Worm (Caenorhabditis elegans) whole organism, mixed stage, embryonic: Measurements from ENCODE around the gene F35C11.4.

Experiments used
- M03D4.4 ChIP-seq: sonication (generic microtip); optimal IDR thresholded peaks from 2 replicates; lab custom pipeline; 2017; ENCODE audit warnings: mild to moderate bottlenecking, missing genetic modification characterization, missing compliant biosample characterization
- bed-3 ChIP-seq: fragments of 200-800 bp; sonication (Bioruptor generic); optimal IDR thresholded peaks from 3 replicates; lab custom pipeline; 2018; ENCODE audit warnings: mild to moderate bottlenecking, missing genetic modification characterization, moderate library complexity, missing compliant biosample characterization
- blmp-1 ChIP-seq: fragments of 150-350 bp; optimal IDR thresholded peaks from 2 replicates; lab custom pipeline; 2014; ENCODE audit warnings: missing biosample characterization, missing genetic modification characterization
- ceh-83 ChIP-seq: fragments of 200-800 bp; sonication (Bioruptor generic); optimal IDR thresholded peaks from 2 replicates; lab custom pipeline; 2018; ENCODE audit warnings: mild to moderate bottlenecking, missing genetic modification characterization, missing compliant biosample characterization
- ces-1 ChIP-seq: fragments of 150-350 bp; optimal IDR thresholded peaks from 2 replicates; lab custom pipeline; 2014; ENCODE audit warnings: missing biosample characterization, missing genetic modification reagents, missing genetic modification characterization
- cnd-1 ChIP-seq: fragments of 200-800 bp; sonication (Bioruptor generic); optimal IDR thresholded peaks from 2 replicates; lab custom pipeline; 2018; ENCODE audit warnings: mild to moderate bottlenecking, missing genetic modification characterization, missing compliant biosample characterization
- drap-1 ChIP-seq: fragments of 200-800 bp; sonication (Bioruptor generic); optimal IDR thresholded peaks from 3 replicates; lab custom pipeline; 2018; ENCODE audit warnings: mild to moderate bottlenecking, missing genetic modification characterization, missing compliant biosample characterization
- elt-1 ChIP-seq: sonication (generic microtip); optimal IDR thresholded peaks from 2 replicates; lab custom pipeline; 2017; ENCODE audit warnings: missing genetic modification characterization, mild to moderate bottlenecking, missing compliant biosample characterization, antibody characterized with exemption, moderate library complexity, borderline replicate concordance; ENCODE audit not compliant: insufficient read depth
- elt-3 ChIP-seq: fragments of 150-350 bp; optimal IDR thresholded peaks from 2 replicates; lab custom pipeline; 2014; ENCODE audit warnings: missing biosample characterization, missing genetic modification characterization
- ham-2 ChIP-seq: fragments of 200-800 bp; sonication (Bioruptor generic); optimal IDR thresholded peaks from 2 replicates; lab custom pipeline; 2018; ENCODE audit warnings: mild to moderate bottlenecking, missing genetic modification characterization, missing compliant biosample characterization
- lin-13 ChIP-seq: fragments of 150-350 bp; optimal IDR thresholded peaks from 2 replicates; lab custom pipeline; 2014; ENCODE audit warnings: missing biosample characterization, missing genetic modification characterization
- lin-32 ChIP-seq: fragments of 200-800 bp; sonication (Bioruptor generic); optimal IDR thresholded peaks from 2 replicates; lab custom pipeline; 2018; ENCODE audit warnings: mild to moderate bottlenecking, missing genetic modification characterization, missing compliant biosample characterization
- lsy-2 ChIP-seq: fragments of 150-350 bp; optimal IDR thresholded peaks from 2 replicates; lab custom pipeline; 2014; ENCODE audit warnings: missing biosample characterization, missing genetic modification characterization
- mep-1 ChIP-seq: fragments of 150-350 bp; optimal IDR thresholded peaks from 2 replicates; lab custom pipeline; 2017; ENCODE audit warnings: missing biosample characterization, missing genetic modification reagents, missing genetic modification characterization, inconsistent platforms
- mls-2 ChIP-seq: sonication (generic microtip); optimal IDR thresholded peaks from 2 replicates; lab custom pipeline; 2016; ENCODE audit warnings: mild to moderate bottlenecking, missing genetic modification characterization, moderate library complexity, missing compliant biosample characterization
- nhr-12 ChIP-seq: fragments of 150-350 bp; optimal IDR thresholded peaks from 2 replicates; lab custom pipeline; 2014; ENCODE audit warnings: missing biosample characterization, missing genetic modification characterization
- nhr-2 ChIP-seq: fragments of 150-350 bp; optimal IDR thresholded peaks from 2 replicates; lab custom pipeline; 2014; ENCODE audit warnings: missing biosample characterization, missing genetic modification characterization
- nhr-237 ChIP-seq: fragments of 150-350 bp; optimal IDR thresholded peaks from 2 replicates; lab custom pipeline; 2014; ENCODE audit warnings: missing biosample characterization, missing genetic modification characterization
- nhr-28 ChIP-seq: fragments of 150-350 bp; optimal IDR thresholded peaks from 2 replicates; lab custom pipeline; 2014; ENCODE audit warnings: missing biosample characterization, missing genetic modification characterization
- pha-4 ChIP-seq: fragments of 150-350 bp; optimal IDR thresholded peaks from 2 replicates; lab custom pipeline; 2018; ENCODE audit warnings: missing biosample characterization, missing genetic modification reagents, missing genetic modification characterization
- sem-2 ChIP-seq: fragments of 200-800 bp; sonication (Bioruptor generic); optimal IDR thresholded peaks from 2 replicates; lab custom pipeline; 2018; ENCODE audit warnings: mild to moderate bottlenecking, missing genetic modification characterization, missing compliant biosample characterization
- snpc-4 ChIP-seq: fragments of 150-350 bp; optimal IDR thresholded peaks from 2 replicates; lab custom pipeline; 2014; ENCODE audit warnings: missing biosample characterization, missing genetic modification characterization
- sptf-1 ChIP-seq: sonication (generic microtip); optimal IDR thresholded peaks from 2 replicates; lab custom pipeline; 2017; ENCODE audit warnings: mild to moderate bottlenecking, missing genetic modification characterization, moderate library complexity, missing compliant biosample characterization
- unc-120 ChIP-seq: sonication (generic microtip); optimal IDR thresholded peaks from 2 replicates; lab custom pipeline; 2017; ENCODE audit warnings: missing genetic modification characterization, missing compliant biosample characterization; ENCODE audit not compliant: poor library complexity, severe bottlenecking
- unc-39 ChIP-seq: fragments of 150-350 bp; optimal IDR thresholded peaks from 2 replicates; lab custom pipeline; 2014; ENCODE audit warnings: missing biosample characterization, missing genetic modification characterization
- zip-8 ChIP-seq: fragments of 150-350 bp; optimal IDR thresholded peaks from 2 replicates; lab custom pipeline; 2014; ENCODE audit warnings: missing biosample characterization, missing genetic modification characterization
- ztf-11 ChIP-seq: fragments of 150-350 bp; optimal IDR thresholded peaks from 2 replicates; lab custom pipeline; 2014; ENCODE audit warnings: missing biosample characterization, missing genetic modification characterization

The F35C11.4 gene

ce11 chrII:8253160-8253793, 4.5 kb downstream of the F35C11.4 start, which contains the start of gene F35C11.5:
Gene F35C11.5 (plus strand): TSS chrII:8253743.
- no peak for TF ChIP-seq lin-13 (tag; lab: Kevin White, UChicago)
- TF ChIP-seq blmp-1 (tag; lab: Kevin White, UChicago): no peak
- TF ChIP-seq lin-32 (GFP tag; lab: Kevin White, UChicago): no peak
- no peak for TF ChIP-seq elt-3 (tag; lab: Kevin White, UChicago)
- no peak for TF ChIP-seq nhr-2
- no peak for TF ChIP-seq sptf-1 (tag; lab: Kevin White, UChicago)
- no peak for TF ChIP-seq ces-1

DNA sequence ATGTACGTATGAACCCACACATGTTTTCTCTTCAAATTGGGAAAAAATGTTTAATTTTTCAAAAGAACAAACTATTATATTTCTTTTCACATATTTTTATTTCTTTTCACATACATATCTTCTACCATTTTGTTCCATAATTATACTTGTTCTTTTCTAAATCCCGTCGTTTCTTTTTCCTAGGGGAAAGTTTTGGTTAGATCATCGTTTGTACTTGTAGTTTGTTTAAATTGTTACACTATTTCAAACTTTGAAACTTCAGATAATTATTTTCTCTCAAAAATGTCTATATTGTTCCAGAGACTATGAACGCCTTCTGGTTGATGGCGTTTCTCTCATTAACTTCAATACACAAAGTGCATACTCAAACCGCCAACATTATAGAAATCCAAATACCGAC, 7.2 kb downstream of the F35C11.4 start, which contains the start of gene F35C11.7:
F35C11.7 (plus strand) TSS at position 301 of the 400 bp plus-strand sequence.
- TF ChIP-seq lin-13 (tag; lab: Kevin White, UChicago) (no peak), cnd-1 (tag; lab: Kevin White, UChicago) (no peak), mep-1 (no peak), mls-2 (tag; lab: Kevin White, UChicago) (no peak), lin-32 (GFP tag; lab: Kevin White, UChicago) (no peak)

ce11 chrII:8259038-8259437, 10.2 kb downstream of the F35C11.4 start, which contains the start of gene F35C11.6:
Gene F35C11.6 (minus strand): TSS chrII:8259138.
- TF ChIP-seq sem-2 (no peak), cnd-1 (tag; lab: Kevin White, UChicago) (no peak), zip-8 (no peak), mep-1 (no peak), lin-13 (tag; lab: Kevin White, UChicago) (no peak), snpc-4 (tag; lab: Kevin White, UChicago) (no peak), unc-120 (no peak), ztf-11 (no peak), sptf-1 (tag; lab: Kevin White, UChicago) (no peak)

ce11 chrII:8259674-8260073, 10.9 kb downstream of the F35C11.4 start:
- TF ChIP-seq drap-1 (no peak), nhr-12 (tag; lab: Kevin White, UChicago) (no peak), nhr-237 (tag; lab: Kevin White, UChicago) (no peak), snpc-4 (tag; lab: Kevin White, UChicago) (no peak), nhr-28 (tag; lab: Kevin White, UChicago) (no peak), ces-1 (no peak), M03D4.4 (tag; lab: Kevin White, UChicago) (no peak), elt-3 (tag; lab: Kevin White, UChicago) (no peak), unc-120 (no peak), mls-2 (tag; lab: Kevin White, UChicago) (no peak), lsy-2 (tag; lab: Kevin White, UChicago) (no peak), lin-32 (GFP tag; lab: Kevin White, UChicago) (no peak), ham-2 (GFP tag; lab: Kevin White, UChicago) (no peak), elt-1 (tag; lab: Kevin White, UChicago) (no peak), bed-3 (no peak), lin-13 (tag; lab: Kevin White, UChicago) (no peak), nhr-2 (no peak), pha-4 (no peak)

DNA sequence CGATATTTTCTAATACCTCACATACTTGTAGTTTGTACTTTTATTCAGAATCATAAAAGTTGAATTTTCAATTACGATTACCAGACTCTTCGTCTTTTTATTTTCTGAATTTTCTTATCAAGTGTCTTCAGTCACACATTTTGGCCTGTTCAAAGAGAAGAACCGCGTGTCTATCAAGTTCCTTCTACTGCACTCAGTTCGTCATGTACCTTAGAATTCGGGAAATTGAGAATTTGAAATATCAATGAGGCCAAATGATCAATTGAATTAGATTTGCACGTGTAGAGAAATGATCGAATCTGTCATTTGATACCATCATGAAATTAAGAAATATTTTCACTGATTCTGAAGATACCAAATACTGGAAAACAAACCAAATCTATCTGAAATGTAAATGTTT, 14.8 kb downstream of the F35C11.4 start:
- no peak for TF ChIP-seq ztf-11
- TF ChIP-seq blmp-1 (tag; lab: Kevin White, UChicago): no peak
- no peak for TF ChIP-seq nhr-2
- TF ChIP-seq ceh-83 (GFP tag; lab: Kevin White, UChicago): no peak
- no peak for TF ChIP-seq cnd-1 (tag; lab: Kevin White, UChicago)
- TF ChIP-seq unc-39: no peak
- no peak for TF ChIP-seq pha-4
- no peak for TF ChIP-seq drap-1
- TF ChIP-seq M03D4.4 (tag; lab: Kevin White, UChicago): no peak
- TF ChIP-seq lsy-2 (tag; lab: Kevin White, UChicago): no peak

ce11 chrII:8264619-8265018, 15.8 kb downstream of the F35C11.4 start, which contains the start of gene srdh-1:
Gene srdh-1 (plus strand): TSS chrII:8264661.
- TF ChIP-seq M03D4.4 (tag; lab: Kevin White, UChicago): no peak
- TF ChIP-seq, all 35 proteins: peak for 0
